Worm (Caenorhabditis elegans) whole organism, L1 larva: ENCODE data around the gene mtss-1.

ENCODE experiments used
- C16A3.4 ChIP-seq: fragments of 150-350 bp; optimal IDR thresholded peaks from 2 replicates; lab custom pipeline; 2014; ENCODE audit warnings: missing biosample characterization, missing genetic modification characterization
- F16B12.6 ChIP-seq: fragments of 150-350 bp; optimal IDR thresholded peaks from 2 replicates; lab custom pipeline; 2014; ENCODE audit warnings: missing biosample characterization, missing genetic modification characterization
- Y116A8C.19 ChIP-seq: sonication (generic microtip); optimal IDR thresholded peaks from 2 replicates; lab custom pipeline; 2016; ENCODE audit warnings: missing compliant biosample characterization, missing genetic modification characterization, borderline replicate concordance
- aha-1 ChIP-seq: fragments of 150-350 bp; optimal IDR thresholded peaks from 2 replicates; lab custom pipeline; 2014; ENCODE audit warnings: missing biosample characterization, missing genetic modification characterization
- alr-1 ChIP-seq: fragments of 200-800 bp; sonication (Bioruptor generic); optimal IDR thresholded peaks from 2 replicates; lab custom pipeline; 2018; ENCODE audit warnings: borderline replicate concordance, mild to moderate bottlenecking, missing genetic modification characterization, missing compliant biosample characterization
- ama-1 ChIP-seq: fragments of 150-350 bp; optimal IDR thresholded peaks from 2 replicates; lab custom pipeline; 2014
- blmp-1 ChIP-seq: fragments of 150-350 bp; optimal IDR thresholded peaks from 2 replicates; lab custom pipeline; 2014; ENCODE audit warnings: missing biosample characterization, missing genetic modification characterization
- ceh-8 ChIP-seq: fragments of 200-800 bp; sonication (Bioruptor generic); optimal IDR thresholded peaks from 2 replicates; lab custom pipeline; 2018; ENCODE audit warnings: mild to moderate bottlenecking, missing genetic modification characterization, moderate library complexity, missing compliant biosample characterization
- ceh-88 ChIP-seq: fragments of 200-800 bp; sonication (Bioruptor generic); IDR thresholded peaks from 2 replicates; pipeline ENCODE4 v1.3.6; 2022; ENCODE audit warnings: missing genetic modification characterization, missing compliant biosample characterization
- ceh-90 ChIP-seq: sonication (generic microtip); optimal IDR thresholded peaks from 2 replicates; lab custom pipeline; 2016; ENCODE audit warnings: missing genetic modification characterization, missing compliant biosample characterization
- ces-1 ChIP-seq: fragments of 150-350 bp; optimal IDR thresholded peaks from 2 replicates; lab custom pipeline; 2014; ENCODE audit warnings: missing biosample characterization, missing genetic modification reagents, missing genetic modification characterization
- dpl-1 ChIP-seq, 3 experiments: fragments of 150-350 bp in 2 of 3; sonication (generic microtip) in 1 of 3; optimal IDR thresholded peaks; 2 replicates each; lab custom pipeline; 2014 to 2017; ENCODE audit warnings: missing biosample characterization in 3 of 3, missing genetic modification characterization in 3 of 3, missing genetic modification reagents in 3 of 3
- dsc-1 ChIP-seq: sonication (generic microtip); optimal IDR thresholded peaks from 2 replicates; lab custom pipeline; 2016; ENCODE audit warnings: mild to moderate bottlenecking, missing genetic modification characterization, missing compliant biosample characterization
- efl-1 ChIP-seq, 4 experiments: fragments of 150-350 bp; optimal IDR thresholded peaks in 3 of 4; peaks in 1 of 4; 1 replicate in 1 of 4; 2 replicates in 3 of 4; lab custom pipeline; 2014; ENCODE audit warnings: missing biosample characterization in 2 of 4, missing genetic modification characterization in 2 of 4, missing genetic modification reagents in 2 of 4
- efl-3 ChIP-seq: fragments of 200-800 bp; sonication (Bioruptor generic); optimal IDR thresholded peaks from 2 replicates; lab custom pipeline; 2018; ENCODE audit warnings: mild to moderate bottlenecking, missing genetic modification characterization, missing compliant biosample characterization
- egl-27 ChIP-seq, 2 experiments: fragments of 150-350 bp in 1 of 2; sonication (generic microtip); optimal IDR thresholded peaks; 3 replicates each; lab custom pipeline; 2017 to 2018; ENCODE audit warnings: missing biosample characterization in 2 of 2, missing genetic modification characterization in 2 of 2, missing genetic modification reagents in 2 of 2
- elt-2 ChIP-seq: sonication (generic microtip); optimal IDR thresholded peaks from 2 replicates; lab custom pipeline; 2016; ENCODE audit warnings: missing genetic modification characterization, mild to moderate bottlenecking, inconsistent platforms, missing compliant biosample characterization, missing genetic modification reagents
- ets-5 ChIP-seq: fragments of 200-800 bp; sonication (Bioruptor generic); IDR thresholded peaks from 2 replicates; pipeline ENCODE4 v1.3.6; 2022; ENCODE audit warnings: missing genetic modification characterization, missing compliant biosample characterization
- fkh-10 ChIP-seq: sonication (generic microtip); optimal IDR thresholded peaks from 2 replicates; lab custom pipeline; 2017; ENCODE audit warnings: missing biosample characterization, missing genetic modification reagents, missing genetic modification characterization
- fkh-4 ChIP-seq: sonication (generic microtip); optimal IDR thresholded peaks from 2 replicates; lab custom pipeline; 2016; ENCODE audit warnings: missing compliant biosample characterization, missing genetic modification characterization, borderline replicate concordance
- fkh-8 ChIP-seq: sonication (generic microtip); optimal IDR thresholded peaks from 2 replicates; lab custom pipeline; 2016; ENCODE audit warnings: mild to moderate bottlenecking, missing genetic modification characterization, missing compliant biosample characterization
- hlh-17 ChIP-seq: fragments of 200-800 bp; sonication (Bioruptor generic); optimal IDR thresholded peaks from 2 replicates; lab custom pipeline; 2018; ENCODE audit warnings: missing genetic modification characterization, mild to moderate bottlenecking, missing compliant biosample characterization, moderate library complexity, borderline replicate concordance
- hpl-2 ChIP-seq: fragments of 150-350 bp; optimal IDR thresholded peaks from 2 replicates; lab custom pipeline; 2014; ENCODE audit warnings: missing biosample characterization, missing genetic modification reagents, missing genetic modification characterization
- lin-13 ChIP-seq: fragments of 150-350 bp; optimal IDR thresholded peaks from 2 replicates; lab custom pipeline; 2014; ENCODE audit warnings: missing biosample characterization, missing genetic modification reagents, missing genetic modification characterization
- lin-14 ChIP-seq: fragments of 200-800 bp; sonication (Bioruptor generic); optimal IDR thresholded peaks from 2 replicates; lab custom pipeline; 2018; ENCODE audit warnings: mild to moderate bottlenecking, missing genetic modification characterization, moderate library complexity, missing compliant biosample characterization
- lin-39 ChIP-seq: fragments of 150-350 bp; optimal IDR thresholded peaks from 2 replicates; lab custom pipeline; 2014; ENCODE audit warnings: missing biosample characterization, missing genetic modification reagents, missing genetic modification characterization
- lsy-2 ChIP-seq, 2 experiments: fragments of 150-350 bp; optimal IDR thresholded peaks; 2 replicates each; lab custom pipeline; 2014; ENCODE audit warnings: missing biosample characterization in 2 of 2, missing genetic modification characterization in 2 of 2
- mdl-1 ChIP-seq, 2 experiments: fragments of 150-350 bp; optimal IDR thresholded peaks; 2 replicates each; lab custom pipeline; 2014 to 2017; ENCODE audit warnings: missing biosample characterization in 2 of 2, missing genetic modification characterization in 2 of 2, inconsistent platforms in 1 of 2
- mef-2 ChIP-seq: fragments of 150-350 bp; optimal IDR thresholded peaks from 2 replicates; lab custom pipeline; 2014; ENCODE audit warnings: missing biosample characterization, missing genetic modification characterization
- mep-1 ChIP-seq: fragments of 150-350 bp; optimal IDR thresholded peaks from 2 replicates; lab custom pipeline; 2014; ENCODE audit warnings: missing biosample characterization, missing genetic modification characterization
- nhr-11 ChIP-seq: fragments of 150-350 bp; optimal IDR thresholded peaks from 2 replicates; lab custom pipeline; 2014; ENCODE audit warnings: missing biosample characterization, missing genetic modification characterization
- nhr-47 ChIP-seq: sonication (generic microtip); optimal IDR thresholded peaks from 2 replicates; lab custom pipeline; 2016; ENCODE audit warnings: mild to moderate bottlenecking, missing genetic modification characterization, moderate library complexity, missing compliant biosample characterization
- nhr-71 ChIP-seq: sonication (generic microtip); optimal IDR thresholded peaks from 2 replicates; lab custom pipeline; 2016; ENCODE audit warnings: mild to moderate bottlenecking, missing genetic modification characterization, moderate library complexity, missing compliant biosample characterization
- nhr-85 ChIP-seq: sonication (generic microtip); peaks from one replicate; lab custom pipeline; 2016; ENCODE audit warnings: missing genetic modification characterization, inconsistent platforms, missing compliant biosample characterization
- rnt-1 ChIP-seq: sonication (generic microtip); optimal IDR thresholded peaks from 2 replicates; lab custom pipeline; 2016; ENCODE audit warnings: mild to moderate bottlenecking, missing genetic modification characterization, moderate library complexity, missing compliant biosample characterization
- skn-1 ChIP-seq: fragments of 150-350 bp; optimal IDR thresholded peaks from 2 replicates; lab custom pipeline; 2014; ENCODE audit warnings: missing biosample characterization, missing genetic modification characterization
- snu-23 ChIP-seq: sonication (generic microtip); optimal IDR thresholded peaks from 2 replicates; lab custom pipeline; 2016; ENCODE audit warnings: missing genetic modification characterization, missing compliant biosample characterization
- sox-4 ChIP-seq: sonication (generic microtip); optimal IDR thresholded peaks from 2 replicates; lab custom pipeline; 2016; ENCODE audit warnings: missing genetic modification characterization, missing compliant biosample characterization
- sptf-1 ChIP-seq: fragments of 150-350 bp; optimal IDR thresholded peaks from 2 replicates; lab custom pipeline; 2014; ENCODE audit warnings: missing biosample characterization, missing genetic modification characterization
- sup-37 ChIP-seq: fragments of 200-800 bp; sonication (Bioruptor generic); optimal IDR thresholded peaks from 2 replicates; lab custom pipeline; 2018; ENCODE audit warnings: mild to moderate bottlenecking, missing genetic modification characterization, missing compliant biosample characterization
- swsn-7 ChIP-seq: sonication (generic microtip); optimal IDR thresholded peaks from 2 replicates; lab custom pipeline; 2016; ENCODE audit warnings: missing genetic modification characterization, missing compliant biosample characterization
- tbx-2 ChIP-seq: sonication (generic microtip); optimal IDR thresholded peaks from 2 replicates; lab custom pipeline; 2016; ENCODE audit warnings: missing genetic modification characterization, missing compliant biosample characterization
- tlp-1 ChIP-seq: fragments of 150-350 bp; optimal IDR thresholded peaks from 2 replicates; lab custom pipeline; 2014; ENCODE audit warnings: missing biosample characterization, missing genetic modification characterization
- unc-30 ChIP-seq: sonication (generic microtip); optimal IDR thresholded peaks from 2 replicates; lab custom pipeline; 2017; ENCODE audit warnings: missing biosample characterization, missing genetic modification characterization
- unc-62 ChIP-seq: fragments of 150-350 bp; optimal IDR thresholded peaks from 2 replicates; lab custom pipeline; 2014; ENCODE audit warnings: missing biosample characterization, missing genetic modification reagents, missing genetic modification characterization
- unc-86 ChIP-seq: sonication (generic microtip); optimal IDR thresholded peaks from 2 replicates; lab custom pipeline; 2016; ENCODE audit warnings: missing genetic modification characterization, missing compliant biosample characterization
- xbp-1 ChIP-seq: sonication (generic microtip); optimal IDR thresholded peaks from 2 replicates; lab custom pipeline; 2016; ENCODE audit warnings: missing genetic modification characterization, missing compliant biosample characterization
- zag-1 ChIP-seq: fragments of 150-350 bp; optimal IDR thresholded peaks from 2 replicates; lab custom pipeline; 2014; ENCODE audit warnings: missing biosample characterization, missing genetic modification characterization
- zip-4 ChIP-seq: fragments of 200-800 bp; sonication (Bioruptor generic); optimal IDR thresholded peaks from 2 replicates; lab custom pipeline; 2018; ENCODE audit warnings: mild to moderate bottlenecking, missing genetic modification characterization, moderate library complexity, missing compliant biosample characterization
- ztf-11 ChIP-seq, 2 experiments: sonication (generic microtip); optimal IDR thresholded peaks; 2 replicates each; lab custom pipeline; 2016 to 2017; ENCODE audit warnings: missing genetic modification characterization in 2 of 2, missing biosample characterization in 1 of 2, missing compliant biosample characterization in 1 of 2
- ztf-4 ChIP-seq: fragments of 150-350 bp; optimal IDR thresholded peaks from 2 replicates; lab custom pipeline; 2014; ENCODE audit warnings: missing biosample characterization, missing genetic modification characterization

Gene mtss-1

DNA sequence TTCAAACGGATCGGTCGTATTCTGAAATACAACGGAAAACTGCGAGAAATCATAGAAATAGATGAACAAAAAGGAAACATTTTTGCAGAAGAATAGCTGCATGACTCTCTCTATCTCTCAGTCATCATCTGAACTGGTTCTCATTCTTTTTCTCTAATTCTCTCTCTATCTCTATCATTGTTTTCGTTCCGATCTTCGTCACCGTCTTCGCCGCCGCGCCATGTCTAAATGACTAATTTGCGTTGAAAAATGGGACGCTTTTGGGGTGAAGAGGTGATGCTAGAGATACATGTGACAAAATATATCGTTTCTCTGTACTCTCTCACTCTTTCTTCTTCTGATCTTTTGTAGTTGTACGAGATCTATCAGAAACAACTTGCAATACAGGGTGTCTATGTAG, 12.4 kb downstream of the mtss-1 start (continued):
- no peak for TF ChIP-seq mef-2 (tag; lab: Kevin White, UChicago)
- TF ChIP-seq ztf-11 (tag; optimal IDR thresholded peaks at IDR 0.05; lab: Kevin White, UChicago): no peak
- no peak for TF ChIP-seq swsn-7 (tag; lab: Kevin White, UChicago)
- TF ChIP-seq sox-4 (tag; lab: Kevin White, UChicago): no peak
- TF ChIP-seq lin-13 (GFP tag; lab: Kevin White, UChicago): no peak
- TF ChIP-seq unc-86 (tag; lab: Kevin White, UChicago): no peak
- no peak for TF ChIP-seq ces-1 (GFP tag; lab: Kevin White, UChicago)
- TF ChIP-seq sptf-1 (tag; lab: Kevin White, UChicago): no peak
- TF ChIP-seq blmp-1: peak; percentile 81
- no peak for TF ChIP-seq alr-1 (tag; lab: Kevin White, UChicago)
- peak; percentile 15 for TF ChIP-seq xbp-1 (tag; lab: Kevin White, UChicago)
- peak; percentile 11 for TF ChIP-seq nhr-47 (tag; lab: Kevin White, UChicago)
- peak; percentile 79 for TF ChIP-seq snu-23 (GFP tag; lab: Kevin White, UChicago)
- no peak for TF ChIP-seq egl-27 (tag; optimal IDR thresholded peaks at IDR 0.05; lab: Kevin White, UChicago)
- TF ChIP-seq unc-30: no peak
- peak; percentile 21 for TF ChIP-seq skn-1 (tag; lab: Kevin White, UChicago)
- peak; percentile 18 for TF ChIP-seq C16A3.4 (tag; lab: Kevin White, UChicago)
- no peak for TF ChIP-seq aha-1 (tag; lab: Kevin White, UChicago)
- TF ChIP-seq Y116A8C.19 (tag; lab: Kevin White, UChicago): no peak
- no peak for TF ChIP-seq dsc-1 (tag; lab: Kevin White, UChicago)
- no peak for TF ChIP-seq ceh-90
- TF ChIP-seq tlp-1 (tag; lab: Kevin White, UChicago): no peak
- TF ChIP-seq dpl-1 (GFP tag; optimal IDR thresholded peaks at IDR 0.05; lab: Kevin White, UChicago): peak in 2 of 3 experiments; percentile 33 to 43
- no peak for TF ChIP-seq ceh-88 (GFP tag; lab: Robert Waterston, UW)
- no peak for TF ChIP-seq zip-4 (GFP tag; lab: Kevin White, UChicago)
- no peak for TF ChIP-seq ama-1
- TF ChIP-seq rnt-1 (tag; lab: Kevin White, UChicago): peak; percentile 28
- no peak for TF ChIP-seq efl-3 (GFP tag; lab: Kevin White, UChicago)
- TF ChIP-seq nhr-71 (tag; lab: Kevin White, UChicago): peak; percentile 81
- TF ChIP-seq ztf-4 (tag; lab: Kevin White, UChicago): peak; percentile 15
- TF ChIP-seq hpl-2 (GFP tag; lab: Kevin White, UChicago): no peak
- TF ChIP-seq tbx-2 (tag; lab: Kevin White, UChicago): peak; percentile 74
- no peak for TF ChIP-seq ceh-8 (GFP tag; lab: Kevin White, UChicago)
- no peak for TF ChIP-seq fkh-8
- no peak for TF ChIP-seq elt-2 (tag; lab: Kevin White, UChicago)
- no peak for TF ChIP-seq unc-62
- no peak for TF ChIP-seq ets-5
- no peak for TF ChIP-seq F16B12.6
- peak; percentile 97 for TF ChIP-seq nhr-85 (tag; lab: Kevin White, UChicago)
- TF ChIP-seq, all 84 proteins: peak for 27

DNA sequence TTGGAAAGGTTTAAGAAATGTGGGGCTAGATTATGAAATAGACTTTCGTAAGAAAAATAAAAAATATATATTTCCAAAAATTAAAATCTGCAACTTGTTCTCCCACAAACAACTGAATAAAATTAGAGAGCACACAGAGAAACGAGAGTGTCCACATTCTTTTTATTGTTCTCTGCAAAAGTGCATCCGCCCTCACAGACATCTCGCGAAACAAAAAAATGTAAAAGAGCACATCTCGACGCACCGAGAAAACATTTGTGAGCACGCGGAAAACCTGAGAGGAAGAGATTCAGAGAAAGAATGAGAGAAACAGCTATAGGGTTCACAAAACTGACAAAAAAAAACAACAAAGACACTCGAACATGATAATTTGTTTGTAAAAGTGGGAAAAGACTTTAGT, 14.0 kb downstream of the mtss-1 start:
- TF ChIP-seq hlh-17: no peak
- TF ChIP-seq lin-39: no peak
- no peak for TF ChIP-seq sup-37 (GFP tag; lab: Kevin White, UChicago)
- no peak for TF ChIP-seq mdl-1 (tag; optimal IDR thresholded peaks at IDR 0.05; lab: Kevin White, UChicago)
- TF ChIP-seq skn-1 (tag; lab: Kevin White, UChicago): peak; percentile 16
- TF ChIP-seq ztf-4 (tag; lab: Kevin White, UChicago): no peak
- TF ChIP-seq fkh-8: peak; percentile 24
- no peak for TF ChIP-seq ceh-8 (GFP tag; lab: Kevin White, UChicago)
- peak; percentile 3 for TF ChIP-seq mep-1 (tag; lab: Kevin White, UChicago)
- TF ChIP-seq nhr-11 (tag; lab: Kevin White, UChicago): no peak
- TF ChIP-seq alr-1 (tag; lab: Kevin White, UChicago): no peak
- no peak for TF ChIP-seq zag-1 (tag; lab: Kevin White, UChicago)
- peak; percentile 67 for TF ChIP-seq fkh-10 (GFP tag; lab: Kevin White, UChicago)
- peak; percentile 12 to 31 for TF ChIP-seq lsy-2 (tag; optimal IDR thresholded peaks at IDR 0.05; lab: Kevin White, UChicago)
- TF ChIP-seq mef-2 (tag; lab: Kevin White, UChicago): peak; percentile 31
- no peak for TF ChIP-seq unc-30
- TF ChIP-seq dsc-1 (tag; lab: Kevin White, UChicago): peak; percentile 14
- no peak for TF ChIP-seq zip-4 (GFP tag; lab: Kevin White, UChicago)
- peak; percentile 86 for TF ChIP-seq lin-14 (GFP tag; lab: Kevin White, UChicago)
- peak; percentile 39 for TF ChIP-seq nhr-71 (tag; lab: Kevin White, UChicago)
- no peak for TF ChIP-seq fkh-4 (tag; lab: Kevin White, UChicago)
- TF ChIP-seq efl-1 (optimal IDR thresholded peaks at IDR 0.05; lab: Kevin White, UChicago): no peak
- peak; percentile 2 to 3 for TF ChIP-seq efl-1 (GFP tag; optimal IDR thresholded peaks at IDR 0.05 in 1 of 2; lab: Kevin White, UChicago)
